Worm (Caenorhabditis elegans) whole organism, late embryonic: ENCODE results near the gene F13E9.12.

ENCODE experiments used
- T23F11.4 ChIP-seq: fragments of 200-800 bp; sonication (Bioruptor generic); optimal IDR thresholded peaks from 2 replicates; lab custom pipeline; 2018; ENCODE audit warnings: mild to moderate bottlenecking, missing genetic modification characterization, missing compliant biosample characterization
- ceh-14 ChIP-seq: sonication (generic microtip); optimal IDR thresholded peaks from 2 replicates; lab custom pipeline; 2016; ENCODE audit warnings: missing genotype, missing genetic modification characterization, missing compliant biosample characterization
- ceh-18 ChIP-seq: sonication (generic microtip); optimal IDR thresholded peaks from 2 replicates; lab custom pipeline; 2016; ENCODE audit warnings: missing genetic modification characterization, missing compliant biosample characterization
- ceh-19 ChIP-seq: fragments of 200-800 bp; sonication (Bioruptor generic); optimal IDR thresholded peaks from 2 replicates; lab custom pipeline; 2018; ENCODE audit warnings: mild to moderate bottlenecking, missing genetic modification characterization, missing compliant biosample characterization
- ceh-2 ChIP-seq: sonication (generic microtip); optimal IDR thresholded peaks from 2 replicates; lab custom pipeline; 2016; ENCODE audit warnings: missing genotype, missing genetic modification characterization, missing compliant biosample characterization
- ceh-22 ChIP-seq: sonication (generic microtip); optimal IDR thresholded peaks from 2 replicates; lab custom pipeline; 2017; ENCODE audit warnings: missing biosample characterization, missing genetic modification characterization
- ceh-24 ChIP-seq: sonication (generic microtip); optimal IDR thresholded peaks from 2 replicates; lab custom pipeline; 2016; ENCODE audit warnings: mild to moderate bottlenecking, missing genetic modification characterization, missing compliant biosample characterization
- ceh-30 ChIP-seq: fragments of 150-350 bp; optimal IDR thresholded peaks from 2 replicates; lab custom pipeline; 2014; ENCODE audit warnings: missing biosample characterization, missing genetic modification characterization
- ceh-34 ChIP-seq: sonication (generic microtip); optimal IDR thresholded peaks from 2 replicates; lab custom pipeline; 2016; ENCODE audit warnings: mild to moderate bottlenecking, missing genetic modification characterization, missing compliant biosample characterization
- ceh-9 ChIP-seq: sonication (generic microtip); optimal IDR thresholded peaks from 2 replicates; lab custom pipeline; 2016; ENCODE audit warnings: mild to moderate bottlenecking, missing genetic modification characterization, inconsistent platforms, missing compliant biosample characterization
- che-1 ChIP-seq: sonication (generic microtip); optimal IDR thresholded peaks from 2 replicates; lab custom pipeline; 2016; ENCODE audit warnings: mild to moderate bottlenecking, missing genetic modification characterization, missing compliant biosample characterization
- elt-4 ChIP-seq: sonication (generic microtip); optimal IDR thresholded peaks from 2 replicates; lab custom pipeline; 2016; ENCODE audit warnings: missing genetic modification characterization, missing compliant biosample characterization
- fax-1 ChIP-seq: sonication (generic microtip); optimal IDR thresholded peaks from 2 replicates; lab custom pipeline; 2016; ENCODE audit warnings: missing genotype, missing genetic modification characterization, missing compliant biosample characterization
- fkh-6 ChIP-seq: sonication (generic microtip); optimal IDR thresholded peaks from 2 replicates; lab custom pipeline; 2016; ENCODE audit warnings: missing genetic modification characterization, missing compliant biosample characterization
- hlh-15 ChIP-seq: sonication (generic microtip); optimal IDR thresholded peaks from 2 replicates; lab custom pipeline; 2016; ENCODE audit warnings: missing genetic modification characterization, missing compliant biosample characterization
- hlh-30 ChIP-seq: sonication (generic microtip); optimal IDR thresholded peaks from 2 replicates; lab custom pipeline; 2017; ENCODE audit warnings: antibody characterized with exemption, missing genetic modification characterization, missing compliant biosample characterization; ENCODE audit not compliant: insufficient read depth
- hlh-6 ChIP-seq: sonication (generic microtip); optimal IDR thresholded peaks from 2 replicates; lab custom pipeline; 2016; ENCODE audit warnings: missing genotype, missing genetic modification characterization, missing compliant biosample characterization
- madf-2 ChIP-seq: sonication (generic microtip); optimal IDR thresholded peaks from 2 replicates; lab custom pipeline; 2017; ENCODE audit warnings: missing genetic modification characterization, missing compliant biosample characterization
- nfya-1 ChIP-seq: sonication (generic microtip); optimal IDR thresholded peaks from 2 replicates; lab custom pipeline; 2017; ENCODE audit warnings: missing genetic modification characterization, mild to moderate bottlenecking, missing compliant biosample characterization, antibody characterized with exemption, moderate library complexity
- nhr-232 ChIP-seq: sonication (generic microtip); optimal IDR thresholded peaks from 2 replicates; lab custom pipeline; 2016; ENCODE audit warnings: missing genetic modification characterization, missing compliant biosample characterization
- npax-4 ChIP-seq: sonication (generic microtip); optimal IDR thresholded peaks from 2 replicates; lab custom pipeline; 2016; ENCODE audit warnings: missing genetic modification characterization, missing compliant biosample characterization
- odd-2 ChIP-seq: sonication (generic microtip); optimal IDR thresholded peaks from 2 replicates; lab custom pipeline; 2017; ENCODE audit warnings: antibody characterized with exemption, mild to moderate bottlenecking, missing genetic modification characterization, missing compliant biosample characterization
- pat-9 ChIP-seq: fragments of 200-800 bp; sonication (Bioruptor generic); optimal IDR thresholded peaks from 2 replicates; lab custom pipeline; 2018; ENCODE audit warnings: mild to moderate bottlenecking, missing genetic modification characterization, moderate library complexity, missing compliant biosample characterization
- pha-2 ChIP-seq: sonication (generic microtip); optimal IDR thresholded peaks from 2 replicates; lab custom pipeline; 2017; ENCODE audit warnings: mild to moderate bottlenecking, missing genetic modification characterization, missing compliant biosample characterization
- pros-1 ChIP-seq: fragments of 150-350 bp; optimal IDR thresholded peaks from 2 replicates; lab custom pipeline; 2014; ENCODE audit warnings: missing biosample characterization, missing genetic modification reagents, missing genetic modification characterization
- ref-2 ChIP-seq: sonication (generic microtip); optimal IDR thresholded peaks from 2 replicates; lab custom pipeline; 2016; ENCODE audit warnings: missing genetic modification characterization, missing compliant biosample characterization
- rnt-1 ChIP-seq: sonication (generic microtip); optimal IDR thresholded peaks from 2 replicates; lab custom pipeline; 2016; ENCODE audit warnings: missing genetic modification characterization, missing compliant biosample characterization
- sdc-2 ChIP-seq: sonication (generic microtip); optimal IDR thresholded peaks from 2 replicates; lab custom pipeline; 2016; ENCODE audit warnings: missing genotype, missing genetic modification characterization, missing compliant biosample characterization
- sox-4 ChIP-seq: sonication (generic microtip); optimal IDR thresholded peaks from 2 replicates; lab custom pipeline; 2017; ENCODE audit warnings: mild to moderate bottlenecking, missing genetic modification characterization, inconsistent platforms, missing compliant biosample characterization
- syd-9 ChIP-seq: sonication (generic microtip); optimal IDR thresholded peaks from 2 replicates; lab custom pipeline; 2016; ENCODE audit warnings: mild to moderate bottlenecking, missing genetic modification characterization, moderate library complexity, missing compliant biosample characterization
- tbx-2 ChIP-seq: sonication (generic microtip); optimal IDR thresholded peaks from 2 replicates; lab custom pipeline; 2016; ENCODE audit warnings: missing genetic modification characterization, missing compliant biosample characterization
- tbx-7 ChIP-seq: sonication (generic microtip); optimal IDR thresholded peaks from 2 replicates; lab custom pipeline; 2016; ENCODE audit warnings: missing genotype, missing genetic modification characterization, missing compliant biosample characterization
- ttx-3 ChIP-seq: sonication (generic microtip); optimal IDR thresholded peaks from 2 replicates; lab custom pipeline; 2016; ENCODE audit warnings: missing genetic modification reagents, missing genetic modification characterization, missing compliant biosample characterization
- unc-3 ChIP-seq, 2 experiments: fragments of 200-800 bp in 1 of 2; sonication (Bioruptor generic) in 1 of 2; sonication (generic microtip) in 1 of 2; conservative IDR thresholded peaks in 1 of 2; optimal IDR thresholded peaks in 1 of 2; 2 replicates each; pipeline versions ENCODE4 v1.3.6 to Lab custom; 2016 to 2022; ENCODE audit warnings: missing compliant biosample characterization in 2 of 2, missing genetic modification characterization in 2 of 2, missing genetic modification reagents in 1 of 2
- unc-42 ChIP-seq: sonication (generic microtip); optimal IDR thresholded peaks from 2 replicates; lab custom pipeline; 2016; ENCODE audit warnings: missing genotype, missing genetic modification characterization, missing compliant biosample characterization
- unc-55 ChIP-seq: sonication (generic microtip); optimal IDR thresholded peaks from 2 replicates; lab custom pipeline; 2017; ENCODE audit warnings: missing biosample characterization, missing genetic modification reagents, missing genetic modification characterization
- zip-5 ChIP-seq: sonication (generic microtip); optimal IDR thresholded peaks from 2 replicates; lab custom pipeline; 2016; ENCODE audit warnings: missing genetic modification characterization, missing compliant biosample characterization

The F13E9.12 gene

DNA sequence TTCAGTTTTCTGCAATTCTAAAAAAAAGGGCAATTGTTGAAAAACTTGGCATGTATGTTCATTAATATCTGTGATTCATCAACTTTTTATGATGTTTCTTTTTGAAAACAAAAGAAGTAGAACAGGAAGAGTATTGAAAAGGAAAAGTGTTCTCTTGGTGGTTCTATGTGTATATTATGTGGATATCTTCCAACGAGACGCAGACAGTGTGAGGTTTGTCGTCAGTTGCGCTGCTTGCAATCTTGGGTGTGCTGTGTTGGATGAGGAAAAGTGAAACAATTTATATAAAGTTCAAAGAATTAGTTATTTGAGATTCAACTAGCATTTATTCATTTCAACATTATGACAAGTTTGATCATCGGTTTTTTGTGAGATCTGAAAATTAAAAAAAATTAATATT lies 22.0 kb downstream of the F13E9.12 start:
- TF ChIP-seq tbx-2 (tag; lab: Kevin White, UChicago) (no peak), che-1 (tag; lab: Kevin White, UChicago) (no peak), ceh-14 (tag; lab: Kevin White, UChicago) (no peak), ceh-34 (tag; lab: Kevin White, UChicago) (no peak), fkh-6 (tag; lab: Kevin White, UChicago) (no peak), pros-1 (tag; lab: Kevin White, UChicago) (no peak), npax-4 (tag; lab: Kevin White, UChicago) (no peak), zip-5 (no peak), rnt-1 (no peak)

ce11 chrIV:10851833-10852232 lies 22.6 kb downstream of the F13E9.12 start, which contains the start of gene T11G6.4:
T11G6.4 (minus strand) TSS chrIV:10851933.
- TF ChIP-seq ceh-30 (tag; lab: Kevin White, UChicago), result no peak
- TF ChIP-seq ceh-22 (tag; lab: Kevin White, UChicago), result no peak
- TF ChIP-seq rnt-1, result no peak
- TF ChIP-seq ceh-18 (tag; lab: Kevin White, UChicago), result no peak

ce11 chrIV:10851136-10851535 lies 23.3 kb downstream of the F13E9.12 start:
- TF ChIP-seq ttx-3 (no peak), nhr-232 (no peak), ceh-9 (tag; lab: Kevin White, UChicago) (no peak), unc-42 (tag; lab: Kevin White, UChicago) (no peak), hlh-15 (tag; lab: Kevin White, UChicago) (no peak), hlh-6 (tag; lab: Kevin White, UChicago) (no peak), unc-55 (no peak), fax-1 (no peak), tbx-7 (tag; lab: Kevin White, UChicago) (no peak), ceh-2 (no peak), pha-2 (tag; lab: Kevin White, UChicago) (no peak), ref-2 (tag; lab: Kevin White, UChicago) (no peak), ceh-22 (tag; lab: Kevin White, UChicago) (no peak), fkh-6 (tag; lab: Kevin White, UChicago) (no peak), odd-2 (tag; lab: Kevin White, UChicago) (no peak), sox-4 (tag; lab: Kevin White, UChicago) (no peak), sdc-2 (tag; lab: Kevin White, UChicago) (no peak), ceh-18 (tag; lab: Kevin White, UChicago) (no peak), T23F11.4 (no peak), unc-3 (GFP tag; conservative IDR thresholded peaks at IDR 0.05; lab: Robert Waterston, UW) (no peak), unc-3 (tag; optimal IDR thresholded peaks at IDR 0.05; lab: Kevin White, UChicago) (no peak)
- TF ChIP-seq, all 69 proteins: peak for 0

DNA sequence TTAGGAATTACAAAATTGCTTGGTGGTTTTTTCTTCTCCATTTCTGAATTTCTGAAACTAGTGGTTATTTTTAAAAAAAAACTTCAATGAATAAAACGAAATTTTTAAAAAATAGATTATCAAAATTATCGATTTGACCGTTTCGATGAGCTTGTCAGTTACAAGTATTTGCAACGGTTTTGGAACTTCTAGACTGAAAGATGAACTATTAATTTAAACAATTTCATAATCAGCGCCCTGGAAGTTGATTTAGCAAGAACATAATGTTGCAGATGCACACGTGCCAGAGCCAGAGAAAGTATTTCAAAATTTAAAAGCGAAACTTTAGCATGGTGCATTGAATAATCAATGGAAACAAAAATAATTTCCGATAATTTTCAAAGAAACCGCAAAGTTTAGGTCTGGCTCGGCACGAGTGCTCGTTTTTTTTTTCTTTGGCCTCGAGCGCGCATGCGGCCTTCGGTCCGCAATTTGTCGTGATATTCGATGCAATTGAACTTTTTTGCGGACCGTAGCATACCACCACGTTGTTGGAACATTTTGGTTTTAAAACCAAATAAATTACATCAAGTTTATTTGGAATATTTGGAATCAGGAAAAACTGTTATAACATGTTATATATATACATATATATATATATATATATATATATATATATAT lies 31.6 kb downstream of the F13E9.12 start, which contains the start of gene T11G6.5:
Gene T11G6.5 (minus strand): TSS at position 51 of the 660 bp plus-strand sequence.
- TF ChIP-seq nfya-1 (tag; lab: Kevin White, UChicago) (peak; percentile 16), pha-2 (tag; lab: Kevin White, UChicago) (no peak)
- TF ChIP-seq, all 69 proteins: peak for 1

ce11 chrIV:10842232-10842631 lies 32.2 kb downstream of the F13E9.12 start:
- no peak for TF ChIP-seq madf-2 (tag; lab: Kevin White, UChicago)
- no peak for TF ChIP-seq elt-4 (tag; lab: Kevin White, UChicago)
- TF ChIP-seq syd-9 (tag; lab: Kevin White, UChicago), result no peak
- TF ChIP-seq ttx-3, result no peak
- TF ChIP-seq ceh-2, result no peak
- no peak for TF ChIP-seq ceh-24
- no peak for TF ChIP-seq ceh-19
- no peak for TF ChIP-seq che-1 (tag; lab: Kevin White, UChicago)
- no peak for TF ChIP-seq fkh-6 (tag; lab: Kevin White, UChicago)
- TF ChIP-seq pat-9 (tag; lab: Kevin White, UChicago), result no peak
- TF ChIP-seq hlh-30 (tag; lab: Kevin White, UChicago), result no peak
